Fruit fly (Drosophila melanogaster) S2 (cell line): ENCODE data around the gene Gr22f.

Experiments used
- CG8478 ChIP-seq: fragments of >200 bp; optimal IDR thresholded peaks from 2 replicates; lab custom pipeline; 2018
- CTCF ChIP-seq, 2 experiments: fragments of >200 bp; optimal IDR thresholded peaks; 2 replicates each; lab custom pipeline; 2018

DNA sequence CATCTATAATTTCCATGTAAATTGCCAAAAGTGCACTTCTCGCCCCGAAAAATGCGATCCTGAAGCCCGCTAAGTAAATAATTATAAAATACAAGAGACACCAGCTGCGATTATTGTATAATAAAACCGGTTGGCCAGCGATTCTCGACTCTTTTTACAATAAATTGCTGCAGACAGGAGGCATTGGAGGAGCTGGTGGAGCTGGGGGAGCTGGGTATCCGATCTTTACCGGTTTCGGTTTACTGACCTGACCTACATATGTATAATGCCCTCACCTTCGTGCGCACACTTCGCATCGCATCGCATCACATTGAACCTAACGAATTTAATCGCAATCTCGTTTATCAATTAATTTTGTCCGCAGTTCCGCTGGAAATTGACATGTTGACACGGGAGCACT, 7.8 kb downstream of the Gr22f start:
- TF ChIP-seq CTCF (optimal IDR thresholded peaks at IDR 0.05; lab: Kevin White, UChicago) (no peak), CG8478 (no peak)
